Worm (Caenorhabditis elegans) whole organism, late embryonic: ENCODE measurements around the gene K09F6.13.

ENCODE experiments used
- ceh-14 ChIP-seq: sonication (generic microtip); optimal IDR thresholded peaks from 2 replicates; lab custom pipeline; 2016; ENCODE audit warnings: missing genotype, missing genetic modification characterization, missing compliant biosample characterization
- unc-55 ChIP-seq: sonication (generic microtip); optimal IDR thresholded peaks from 2 replicates; lab custom pipeline; 2017; ENCODE audit warnings: missing biosample characterization, missing genetic modification reagents, missing genetic modification characterization

DNA sequence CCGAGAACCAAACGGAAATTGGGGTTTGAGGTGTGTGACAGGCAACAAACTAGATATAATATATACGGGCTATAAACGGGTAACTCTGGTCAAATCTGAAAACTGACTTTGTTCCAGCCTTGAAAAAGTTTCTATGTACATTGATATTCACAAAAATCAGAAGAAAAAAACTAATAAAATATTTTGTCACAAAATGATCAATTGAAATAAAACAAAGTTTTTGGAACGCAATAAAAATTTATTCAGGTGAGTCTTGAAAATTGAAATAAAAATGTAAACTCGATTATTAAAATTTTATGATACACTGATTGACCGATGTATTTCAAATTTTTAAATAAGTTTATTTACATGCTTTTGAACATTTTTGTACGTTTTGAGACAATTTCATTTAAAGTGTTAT is 13.4 kb downstream of the K09F6.13 start, which contains the start of gene B0281.6:
- TF ChIP-seq ceh-14 (tag; lab: Kevin White, UChicago) (no peak), unc-55 (GFP tag; lab: Kevin White, UChicago) (no peak)
